Fruit fly (Drosophila melanogaster) whole organism, embryonic: ENCODE data around the gene cni.
A peak's percentile ranks its signal among the peaks of the same experiment; 100 is the strongest.

ENCODE experiments used
- Antp ChIP-seq: fragments of 200-800 bp; sonication (Bioruptor generic); optimal IDR thresholded peaks from 3 replicates; lab custom pipeline; 2016; ENCODE audit warnings: missing biosample characterization, missing genetic modification characterization
- Bdp1 ChIP-seq: fragments of 200-800 bp; sonication (Bioruptor generic); optimal IDR thresholded peaks from 3 replicates; lab custom pipeline; 2016; ENCODE audit warnings: missing biosample characterization, missing genetic modification characterization
- CG10654 ChIP-seq: fragments of 200-800 bp; sonication (Bioruptor generic); optimal IDR thresholded peaks from 2 replicates; lab custom pipeline; 2016; ENCODE audit warnings: missing biosample characterization, missing genetic modification characterization
- CG1792 ChIP-seq: fragments of 200-800 bp; sonication (Bioruptor generic); optimal IDR thresholded peaks from 2 replicates; lab custom pipeline; 2016; ENCODE audit warnings: missing biosample characterization, missing genetic modification characterization
- CG1832 ChIP-seq: fragments of 200-800 bp; sonication (Bioruptor generic); optimal IDR thresholded peaks from 2 replicates; lab custom pipeline; 2017; ENCODE audit warnings: missing biosample characterization, mild to moderate bottlenecking, missing genetic modification characterization, inconsistent platforms
- CG2120 ChIP-seq: fragments of 200-800 bp; sonication (Bioruptor generic); optimal IDR thresholded peaks from 3 replicates; lab custom pipeline; 2016; ENCODE audit warnings: missing biosample characterization, missing genetic modification characterization
- CG2678 ChIP-seq: fragments of 200-800 bp; sonication (Bioruptor generic); optimal IDR thresholded peaks from 3 replicates; lab custom pipeline; 2019; ENCODE audit warnings: missing biosample characterization, mild to moderate bottlenecking, missing genetic modification characterization, moderate library complexity
- CG2875 ChIP-seq: fragments of 200-800 bp; sonication (Bioruptor generic); optimal IDR thresholded peaks from 2 replicates; lab custom pipeline; 2017; ENCODE audit warnings: missing biosample characterization, mild to moderate bottlenecking, missing genetic modification characterization, missing genetic modification reagents
- CG43689 ChIP-seq: fragments of 200-800 bp; sonication (Bioruptor generic); IDR thresholded peaks from 2 replicates; pipeline ENCODE4 v1.3.6; 2022; ENCODE audit warnings: missing biosample characterization, missing genetic modification characterization
- CG5180 ChIP-seq: fragments of 200-800 bp; sonication (Bioruptor generic); optimal IDR thresholded peaks from 3 replicates; lab custom pipeline; 2017; ENCODE audit warnings: missing biosample characterization, missing genetic modification characterization, mild to moderate bottlenecking, moderate library complexity, missing genetic modification reagents
- CG6791 ChIP-seq: fragments of 200-800 bp; sonication (Bioruptor generic); IDR thresholded peaks from 3 replicates; pipeline ENCODE4 v1.3.6; 2022; ENCODE audit warnings: missing biosample characterization, missing genetic modification characterization; ENCODE audit not compliant: partially characterized antibody
- CG7786 ChIP-seq: fragments of 200-800 bp; sonication (Bioruptor generic); optimal IDR thresholded peaks from 2 replicates; lab custom pipeline; 2016; ENCODE audit warnings: missing biosample characterization, missing genetic modification characterization
- CG7963 ChIP-seq: fragments of 200-800 bp; sonication (Bioruptor generic); IDR thresholded peaks from 3 replicates; pipeline ENCODE4 v1.3.6; 2022; ENCODE audit warnings: missing biosample characterization, missing genetic modification characterization; ENCODE audit not compliant: partially characterized antibody
- Camta ChIP-seq: fragments of 200-800 bp; sonication (Bioruptor generic); optimal IDR thresholded peaks from 2 replicates; lab custom pipeline; 2016; ENCODE audit warnings: missing biosample characterization, missing genetic modification characterization
- Chrac-16 ChIP-seq: fragments of 200-800 bp; sonication (Bioruptor generic); optimal IDR thresholded peaks from 3 replicates; lab custom pipeline; 2016; ENCODE audit warnings: missing biosample characterization, missing genetic modification characterization
- ERR ChIP-seq: fragments of 200-800 bp; sonication (Bioruptor generic); optimal IDR thresholded peaks from 2 replicates; lab custom pipeline; 2016; ENCODE audit warnings: missing biosample characterization, missing genetic modification characterization
- Fer1 ChIP-seq: fragments of 200-800 bp; sonication (Bioruptor generic); optimal IDR thresholded peaks from 2 replicates; lab custom pipeline; 2017; ENCODE audit warnings: missing biosample characterization, mild to moderate bottlenecking, missing genetic modification characterization
- Lhr ChIP-seq: fragments of 200-800 bp; sonication (Bioruptor generic); optimal IDR thresholded peaks from 3 replicates; lab custom pipeline; 2017; ENCODE audit warnings: mild to moderate bottlenecking, missing biosample characterization, missing genetic modification reagents, missing genetic modification characterization
- Mes4 ChIP-seq: fragments of 200-800 bp; sonication (Bioruptor generic); optimal IDR thresholded peaks from 2 replicates; lab custom pipeline; 2016; ENCODE audit warnings: missing biosample characterization, missing genetic modification characterization
- NC2β ChIP-seq: fragments of 200-800 bp; sonication (Bioruptor generic); optimal IDR thresholded peaks from 2 replicates; lab custom pipeline; 2016; ENCODE audit warnings: missing biosample characterization, missing genetic modification characterization
- Spps ChIP-seq: fragments of 200-800 bp; sonication (Bioruptor generic); optimal IDR thresholded peaks from 2 replicates; lab custom pipeline; 2018; ENCODE audit warnings: missing biosample characterization, mild to moderate bottlenecking, missing genetic modification characterization
- ab ChIP-seq: fragments of 200-800 bp; sonication (Bioruptor generic); optimal IDR thresholded peaks from 2 replicates; lab custom pipeline; 2016; ENCODE audit warnings: missing biosample characterization, missing genetic modification characterization
- bcd ChIP-seq: fragments of 200-800 bp; sonication (Bioruptor generic); optimal IDR thresholded peaks from 2 replicates; lab custom pipeline; 2017; ENCODE audit warnings: missing biosample characterization, mild to moderate bottlenecking, missing genetic modification characterization
- cg ChIP-seq: fragments of 200-800 bp; sonication (Bioruptor generic); optimal IDR thresholded peaks from 3 replicates; lab custom pipeline; 2019; ENCODE audit warnings: missing biosample characterization, mild to moderate bottlenecking, missing genetic modification characterization, moderate library complexity
- croc ChIP-seq: fragments of 200-800 bp; sonication (Bioruptor generic); conservative IDR thresholded peaks from 3 replicates; pipeline ENCODE4 v1.3.6; 2022; ENCODE audit warnings: missing biosample characterization, missing genetic modification characterization
- dysf ChIP-seq: fragments of 200-800 bp; sonication (Bioruptor generic); IDR thresholded peaks from 3 replicates; pipeline ENCODE4 v1.3.6; 2022; ENCODE audit warnings: missing biosample characterization, missing genetic modification characterization
- emc ChIP-seq: fragments of 200-800 bp; sonication (Bioruptor generic); optimal IDR thresholded peaks from 2 replicates; lab custom pipeline; 2016; ENCODE audit warnings: missing biosample characterization, missing genetic modification characterization
- exex ChIP-seq: fragments of 200-800 bp; sonication (Bioruptor generic); optimal IDR thresholded peaks from 4 replicates; lab custom pipeline; 2018; ENCODE audit warnings: missing biosample characterization, mild to moderate bottlenecking, missing genetic modification characterization, moderate library complexity
- grau ChIP-seq: fragments of 200-800 bp; optimal IDR thresholded peaks from 3 replicates; lab custom pipeline; 2019; ENCODE audit warnings: missing biosample characterization, mild to moderate bottlenecking, missing genetic modification characterization, moderate library complexity
- hb ChIP-seq: fragments of 200-800 bp; sonication (Bioruptor generic); IDR thresholded peaks from 3 replicates; pipeline ENCODE4 v1.3.6; 2022; ENCODE audit warnings: missing biosample characterization, missing genetic modification characterization; ENCODE audit not compliant: partially characterized antibody
- knrl ChIP-seq: fragments of 200-800 bp; sonication (Bioruptor generic); IDR thresholded peaks from 3 replicates; pipeline ENCODE4 v1.3.6; 2022; ENCODE audit warnings: missing biosample characterization, missing genetic modification characterization; ENCODE audit not compliant: partially characterized antibody
- lab ChIP-seq: fragments of 200-800 bp; sonication (Bioruptor generic); optimal IDR thresholded peaks from 3 replicates; lab custom pipeline; 2017; ENCODE audit warnings: missing biosample characterization, missing genetic modification characterization, mild to moderate bottlenecking, moderate library complexity, missing genetic modification reagents
- lmd ChIP-seq: fragments of 200-800 bp; sonication (Bioruptor generic); IDR thresholded peaks from 2 replicates; pipeline ENCODE4 v1.3.6; 2022; ENCODE audit warnings: missing biosample characterization, missing genetic modification characterization
- onecut ChIP-seq: fragments of 200-800 bp; sonication (Bioruptor generic); IDR thresholded peaks from 2 replicates; pipeline ENCODE4 v1.3.6; 2022; ENCODE audit warnings: missing biosample characterization, missing genetic modification characterization
- p53 ChIP-seq: fragments of 200-800 bp; sonication (Bioruptor generic); optimal IDR thresholded peaks from 2 replicates; lab custom pipeline; 2016; ENCODE audit warnings: missing biosample characterization, missing genetic modification characterization
- repo ChIP-seq: fragments of 200-800 bp; sonication (Bioruptor generic); optimal IDR thresholded peaks from 2 replicates; lab custom pipeline; 2016; ENCODE audit warnings: missing biosample characterization, missing genetic modification characterization
- rib ChIP-seq: fragments of 200-800 bp; sonication (Bioruptor generic); IDR thresholded peaks from 2 replicates; pipeline ENCODE4 v1.3.6; 2022; ENCODE audit warnings: missing biosample characterization, missing genetic modification characterization
- sc ChIP-seq, 3 experiments: fragments of >200 bp in 2 of 3; fragments of 200-800 bp in 1 of 3; sonication (Bioruptor generic) in 1 of 3; optimal IDR thresholded peaks; 2 replicates in 2 of 3; 3 replicates in 1 of 3; lab custom pipeline; 2017; ENCODE audit warnings: mild to moderate bottlenecking in 1 of 3, missing biosample characterization in 1 of 3, missing genetic modification characterization in 1 of 3, missing genetic modification reagents in 1 of 3
- sima ChIP-seq: fragments of 200-800 bp; sonication (Bioruptor generic); optimal IDR thresholded peaks from 2 replicates; lab custom pipeline; 2016; ENCODE audit warnings: missing biosample characterization, missing genetic modification characterization
- slou ChIP-seq: fragments of 200-800 bp; sonication (Bioruptor generic); optimal IDR thresholded peaks from 3 replicates; lab custom pipeline; 2016; ENCODE audit warnings: missing biosample characterization, missing genetic modification characterization
- slp2 ChIP-seq: fragments of 200-800 bp; sonication (Bioruptor generic); optimal IDR thresholded peaks from 2 replicates; lab custom pipeline; 2016; ENCODE audit warnings: missing biosample characterization, missing genetic modification characterization
- sr ChIP-seq: fragments of 200-800 bp; sonication (Bioruptor generic); IDR thresholded peaks from 3 replicates; pipeline ENCODE4 v1.3.6; 2022; ENCODE audit warnings: missing biosample characterization, missing genetic modification characterization
- sug ChIP-seq: fragments of 200-800 bp; optimal IDR thresholded peaks from 2 replicates; lab custom pipeline; 2019; ENCODE audit warnings: missing biosample characterization, mild to moderate bottlenecking, missing genetic modification characterization, moderate library complexity
- tgo ChIP-seq: fragments of 200-800 bp; sonication (Bioruptor generic); IDR thresholded peaks from 3 replicates; pipeline ENCODE4 v1.3.6; 2022; ENCODE audit warnings: missing biosample characterization, missing genetic modification characterization
- tin ChIP-seq: fragments of 200-800 bp; sonication (Bioruptor generic); optimal IDR thresholded peaks from 3 replicates; lab custom pipeline; 2016; ENCODE audit warnings: missing biosample characterization, missing genetic modification characterization
- vfl ChIP-seq: fragments of 200-800 bp; sonication (Bioruptor generic); optimal IDR thresholded peaks from 2 replicates; lab custom pipeline; 2016; ENCODE audit warnings: missing biosample characterization, missing genetic modification characterization
- wor ChIP-seq: fragments of 200-800 bp; sonication (Bioruptor generic); IDR thresholded peaks from 2 replicates; pipeline ENCODE4 v1.3.6; 2022; ENCODE audit warnings: missing biosample characterization, missing genetic modification characterization
- zen ChIP-seq: fragments of 200-800 bp; sonication (Bioruptor generic); optimal IDR thresholded peaks from 3 replicates; lab custom pipeline; 2018; ENCODE audit warnings: missing biosample characterization, mild to moderate bottlenecking, missing genetic modification characterization, moderate library complexity

The cni gene

DNA sequence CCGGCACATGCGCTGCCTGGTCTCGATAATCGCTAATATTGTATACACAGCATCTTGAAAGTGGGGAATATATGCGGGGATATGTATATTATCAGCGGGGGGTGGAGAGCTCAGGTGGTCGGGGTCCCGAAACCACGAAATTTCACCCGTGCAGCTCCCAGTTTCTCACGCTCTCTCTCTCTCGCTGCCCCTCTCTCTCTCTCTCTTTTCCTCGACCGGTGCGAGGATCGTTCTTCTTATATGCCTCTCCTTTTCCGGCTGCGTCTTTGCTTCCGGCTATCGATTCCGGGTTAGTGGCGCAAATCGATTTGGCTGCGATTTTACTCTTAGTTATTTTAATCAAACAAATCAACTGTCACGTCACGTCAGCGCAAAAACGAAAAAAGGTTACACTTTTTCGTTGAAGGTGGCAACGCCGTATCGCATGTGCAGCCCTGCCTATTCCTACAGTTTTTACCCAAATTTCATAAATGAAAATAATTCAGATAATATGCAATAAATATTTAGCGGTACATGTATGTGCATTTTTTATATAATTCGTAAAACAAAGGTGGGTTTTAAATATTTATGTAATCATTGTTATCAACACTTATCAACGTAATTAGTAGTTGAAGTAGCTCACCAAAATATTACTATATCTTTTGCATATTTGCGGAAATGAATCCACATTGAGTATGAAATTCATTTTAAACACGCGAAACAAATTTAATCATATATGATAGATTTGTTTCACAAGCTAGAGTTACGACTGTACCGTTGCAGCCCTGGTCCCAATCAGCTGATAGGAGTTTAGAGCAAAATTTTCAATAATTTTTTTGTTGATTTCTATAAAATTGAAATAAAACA is 10.8 kb downstream of the cni start, which contains the start of the genes heix and CG17328 (continued):
- TF ChIP-seq p53 (GFP tag; lab: Kevin White, UChicago) (no peak), CG43689 (GFP tag; lab: Robert Waterston, UW) (no peak), sug (peak; percentile 66), exex (no peak), wor (GFP tag; lab: Robert Waterston, UW) (peak; percentile 41; the same call in 1 of the 2 replicates), Spps (no peak), Camta (GFP tag; lab: Kevin White, UChicago) (peak; percentile 49), NC2β (GFP tag; lab: Kevin White, UChicago) (peak; percentile 39), CG1832 (GFP tag; lab: Kevin White, UChicago) (peak; percentile 57), sima (GFP tag; lab: Kevin White, UChicago) (no peak), lmd (peak; percentile 78), Mes4 (no peak), CG10654 (GFP tag; lab: Kevin White, UChicago) (peak; percentile 70), CG7963 (GFP tag; lab: Robert Waterston, UW) (no peak), sc (optimal IDR thresholded peaks at IDR 0.05; lab: Kevin White, UChicago) (no peak), sc (GFP tag; optimal IDR thresholded peaks at IDR 0.05; lab: Kevin White, UChicago) (no peak), Chrac-16 (peak; percentile 81), tgo (peak; percentile 77), zen (peak; percentile 54), tin (GFP tag; lab: Kevin White, UChicago) (peak; percentile 73), CG2120 (peak; percentile 87), croc (GFP tag; lab: Robert Waterston, UW) (peak; percentile 29; the same call in 1 of the 3 replicates), repo (GFP tag; lab: Kevin White, UChicago) (no peak), Fer1 (GFP tag; lab: Kevin White, UChicago) (peak; percentile 55), dysf (peak; percentile 82), cg (GFP tag; lab: Kevin White, UChicago) (no peak), lab (no peak), CG7786 (GFP tag; lab: Kevin White, UChicago) (peak; percentile 56), Bdp1 (GFP tag; lab: Kevin White, UChicago) (peak; percentile 63), onecut (GFP tag; lab: Robert Waterston, UW) (peak; percentile 8; the same call in 1 of the 2 replicates), Antp (peak; percentile 55), slp2 (GFP tag; lab: Kevin White, UChicago) (peak; percentile 5), ab (GFP tag; lab: Kevin White, UChicago) (peak; percentile 32), sr (GFP tag; lab: Robert Waterston, UW) (no peak), Lhr (GFP tag; lab: Kevin White, UChicago) (no peak), knrl (GFP tag; lab: Robert Waterston, UW) (no peak), CG1792 (peak; percentile 1), slou (GFP tag; lab: Kevin White, UChicago) (peak; percentile 75), CG6791 (GFP tag; lab: Robert Waterston, UW) (no peak), emc (GFP tag; lab: Kevin White, UChicago) (peak; percentile 13), rib (0 out of 2 replicates have a peak, but pooled peaks have one; percentile 36), hb (GFP tag; lab: Robert Waterston, UW) (no peak), CG2678 (tag; lab: Kevin White, UChicago) (no peak), bcd (GFP tag; lab: Kevin White, UChicago) (peak; percentile 74), ERR (no peak), CG2875 (no peak), CG5180 (no peak), vfl (GFP tag; lab: Kevin White, UChicago) (no peak), grau (peak; percentile 99)
